Fruit fly (Drosophila melanogaster) whole organism, embryonic: ENCODE data around the gene trbl.
A peak's percentile ranks its signal among the peaks of the same experiment; 100 is the strongest.

Experiments
- CG10321 ChIP-seq: fragments of 200-800 bp; sonication (Bioruptor generic); IDR thresholded peaks from 2 replicates; pipeline ENCODE4 v1.3.6; 2022; ENCODE audit warnings: missing biosample characterization, missing genetic modification characterization
- E2f1 ChIP-seq: fragments of 200-800 bp; sonication (Bioruptor generic); IDR thresholded peaks from 2 replicates; pipeline ENCODE4 v1.3.6; 2022; ENCODE audit warnings: missing biosample characterization, missing genetic modification characterization
- HmgD ChIP-seq: fragments of 200-800 bp; sonication (Bioruptor generic); optimal IDR thresholded peaks from 3 replicates; lab custom pipeline; 2016; ENCODE audit warnings: missing biosample characterization, missing genetic modification characterization
- Sry-β ChIP-seq: fragments of 200-800 bp; sonication (Bioruptor generic); optimal IDR thresholded peaks from 2 replicates; lab custom pipeline; 2018; ENCODE audit warnings: missing biosample characterization, mild to moderate bottlenecking, missing genetic modification characterization, moderate library complexity
- Xrp1 ChIP-seq: fragments of 200-800 bp; sonication (Bioruptor generic); IDR thresholded peaks from 2 replicates; pipeline ENCODE4 v1.3.6; 2022; ENCODE audit warnings: missing biosample characterization, missing genetic modification characterization
- br ChIP-seq: fragments of >200 bp; optimal IDR thresholded peaks from 2 replicates; lab custom pipeline; 2017
- exex ChIP-seq: fragments of 200-800 bp; sonication (Bioruptor generic); optimal IDR thresholded peaks from 4 replicates; lab custom pipeline; 2018; ENCODE audit warnings: missing biosample characterization, mild to moderate bottlenecking, missing genetic modification characterization, moderate library complexity
- pan ChIP-seq, 4 experiments: fragments of >200 bp in 3 of 4; fragments of 200-800 bp in 1 of 4; sonication (Bioruptor generic) in 1 of 4; optimal IDR thresholded peaks in 3 of 4; IDR thresholded peaks in 1 of 4; 2 replicates each; pipeline versions ENCODE4 v1.3.6 to Lab custom; 2017 to 2022; ENCODE audit warnings: missing biosample characterization in 2 of 4, missing genetic modification characterization in 2 of 4, mixed read lengths in 1 of 4

- TF ChIP-seq Xrp1 (GFP tag; lab: Robert Waterston, UW) (peak; percentile 54; the same call in 1 of the 2 replicates), pan (optimal IDR thresholded peaks at IDR 0.05; lab: Kevin White, UChicago) (no peak), pan (GFP tag; optimal IDR thresholded peaks at IDR 0.05 in 1 of 2, IDR thresholded peaks at IDR 0.05 in 1 of 2) (peak in 1 of 2 experiments; percentile 58), E2f1 (GFP tag; lab: Robert Waterston, UW) (peak; percentile 46; the same call in 1 of the 2 replicates), br (no peak), CG10321 (GFP tag; lab: Robert Waterston, UW) (no peak), exex (peak; percentile 44), HmgD (peak; percentile 72), Sry-β (GFP tag; lab: Kevin White, UChicago) (no peak)
Measured at dm6 chr3L:20375878-20376563, 25.4 kb downstream of the trbl start, which contains the start of the genes Ide and RhoBTB.
